Fruit fly (Drosophila melanogaster) whole organism, prepupa: Measurements from ENCODE around the gene CG16820.
A peak's percentile ranks its signal among the peaks of the same experiment; 100 is the strongest.

Experiments
- CG10669 ChIP-seq: fragments of 200-800 bp; sonication (Bioruptor generic); optimal IDR thresholded peaks from 3 replicates; lab custom pipeline; 2018; ENCODE audit warnings: missing biosample characterization, mild to moderate bottlenecking, missing genetic modification characterization, moderate library complexity
- CG11902 ChIP-seq: fragments of 200-800 bp; sonication (Bioruptor generic); optimal IDR thresholded peaks from 3 replicates; lab custom pipeline; 2016; ENCODE audit warnings: missing biosample characterization, missing genetic modification characterization
- CG31627 ChIP-seq: fragments of 200-800 bp; sonication (Bioruptor generic); optimal IDR thresholded peaks from 3 replicates; lab custom pipeline; 2016; ENCODE audit warnings: missing biosample characterization, missing genetic modification characterization
- CG32006 ChIP-seq: fragments of 200-800 bp; sonication (Bioruptor generic); optimal IDR thresholded peaks from 3 replicates; lab custom pipeline; 2017; ENCODE audit warnings: missing biosample characterization, mild to moderate bottlenecking, missing genetic modification characterization
- CG3919 ChIP-seq: fragments of 200-800 bp; sonication (Bioruptor generic); optimal IDR thresholded peaks from 3 replicates; lab custom pipeline; 2016; ENCODE audit warnings: missing biosample characterization, missing genetic modification characterization
- CG8119 ChIP-seq: fragments of 200-800 bp; sonication (Bioruptor generic); IDR thresholded peaks from 3 replicates; pipeline ENCODE4 v1.3.6; 2022; ENCODE audit warnings: missing biosample characterization, missing genetic modification characterization
- CG8632 ChIP-seq: fragments of 200-800 bp; sonication (Bioruptor generic); optimal IDR thresholded peaks from 3 replicates; lab custom pipeline; 2016; ENCODE audit warnings: missing biosample characterization, missing genetic modification characterization
- CG9139 ChIP-seq: fragments of 200-800 bp; sonication (Bioruptor generic); optimal IDR thresholded peaks from 3 replicates; lab custom pipeline; 2017; ENCODE audit warnings: missing biosample characterization, mild to moderate bottlenecking, missing genetic modification characterization
- Gug ChIP-seq: fragments of 200-800 bp; sonication (Bioruptor generic); IDR thresholded peaks from 2 replicates; pipeline ENCODE4 v1.3.6; 2022; ENCODE audit warnings: missing biosample characterization, missing genetic modification characterization
- achi ChIP-seq: fragments of 200-800 bp; sonication (Bioruptor generic); optimal IDR thresholded peaks from 3 replicates; lab custom pipeline; 2016; ENCODE audit warnings: missing biosample characterization, missing genetic modification characterization
- dac ChIP-seq: fragments of 200-800 bp; sonication (Bioruptor generic); optimal IDR thresholded peaks from 2 replicates; lab custom pipeline; 2017; ENCODE audit warnings: missing biosample characterization, mild to moderate bottlenecking, missing genetic modification characterization
- fd59A ChIP-seq: fragments of 200-800 bp; sonication (Bioruptor generic); optimal IDR thresholded peaks from 2 replicates; lab custom pipeline; 2017; ENCODE audit warnings: missing biosample characterization, mild to moderate bottlenecking, missing genetic modification characterization, missing genetic modification reagents
- fkh ChIP-seq: fragments of 200-800 bp; sonication (Bioruptor generic); optimal IDR thresholded peaks from 3 replicates; lab custom pipeline; 2017; ENCODE audit warnings: missing biosample characterization, mild to moderate bottlenecking, missing genetic modification characterization, moderate library complexity

dm6 chr2L:13245855-13246645 lies at the start of gene CG16820:
- TF ChIP-seq CG9139 (GFP tag; lab: Kevin White, UChicago) (no peak), CG11902 (no peak), CG32006 (GFP tag; lab: Kevin White, UChicago) (no peak), CG8632 (GFP tag; lab: Kevin White, UChicago) (no peak), CG3919 (no peak), Gug (GFP tag; lab: Robert Waterston, UW) (no peak), dac (GFP tag; lab: Kevin White, UChicago) (peak; percentile 15), CG10669 (no peak), CG31627 (GFP tag; lab: Kevin White, UChicago) (no peak), achi (no peak), fkh (GFP tag; lab: Kevin White, UChicago) (no peak), CG8119 (GFP tag; lab: Robert Waterston, UW) (peak; percentile 84), fd59A (no peak)
